Worm (Caenorhabditis elegans): Measurements from ENCODE around the gene C25G4.17.
A peak's percentile ranks its signal among the peaks of the same experiment; 100 is the strongest.

C25G4.17 gene

ce11 chrIV:12432340-12432739 is 9.5 kb upstream of the C25G4.17 start, which contains the start of gene clec-184:
Gene clec-184 (plus strand): TSS chrIV:12432640.
- TF ChIP-seq nhr-10 (tag; optimal IDR thresholded peaks at IDR 0.05) (no peak), ceh-16 (tag; optimal IDR thresholded peaks at IDR 0.05) (no peak), elt-3 (tag; optimal IDR thresholded peaks at IDR 0.05) (no peak)

DNA sequence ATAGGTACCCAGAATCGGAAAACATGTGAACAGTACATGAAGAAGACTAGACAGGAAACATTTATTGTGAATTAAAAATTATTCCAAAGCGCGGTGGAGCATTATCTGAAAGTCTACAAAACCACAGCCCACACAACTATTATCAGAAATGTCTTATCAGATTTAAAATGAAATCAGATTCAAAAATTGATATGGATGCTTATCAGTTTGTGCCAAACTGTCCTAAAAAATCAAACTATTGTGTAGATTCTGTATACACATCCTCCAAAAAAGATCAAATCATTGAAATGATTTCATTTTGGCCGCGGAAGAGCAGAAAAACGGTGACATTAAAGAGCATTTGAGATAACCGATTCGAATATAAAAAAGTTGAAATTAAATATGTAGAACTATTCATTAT is 6.4 kb upstream of the C25G4.17 start, which contains the start of gene irg-4:
TSS of gene irg-4 (plus strand) at position 392 of the 400 bp plus-strand sequence.
- no peak for TF ChIP-seq skn-1 (tag; optimal IDR thresholded peaks at IDR 0.05)
- no peak for TF ChIP-seq ceh-16 (tag; optimal IDR thresholded peaks at IDR 0.05)
- peak; percentile 36 for TF ChIP-seq crh-2 (tag; optimal IDR thresholded peaks at IDR 0.05)
- no peak for TF ChIP-seq mbf-1 (tag; optimal IDR thresholded peaks at IDR 0.05)
- TF ChIP-seq fos-1 (tag; optimal IDR thresholded peaks at IDR 0.05): peak; percentile 83

DNA sequence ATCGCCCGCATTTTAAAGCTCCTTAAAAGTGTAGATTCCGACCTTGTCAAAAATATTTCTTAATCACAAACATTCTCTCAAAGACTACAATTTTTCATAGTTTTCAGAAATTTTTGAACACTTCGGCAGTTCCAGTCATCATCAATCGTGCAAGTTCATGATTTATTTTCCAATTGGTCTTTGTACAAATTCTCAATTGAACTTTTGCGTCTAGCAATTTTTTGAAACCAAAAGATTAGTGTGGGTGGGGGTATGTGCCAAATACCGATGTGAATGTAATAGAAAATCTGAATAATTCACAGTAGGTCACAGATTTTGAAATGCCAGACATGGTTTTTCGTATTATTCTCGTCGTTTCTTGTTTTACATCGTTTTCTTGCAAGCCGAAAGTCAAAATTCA is 3.5 kb upstream of the C25G4.17 start, which contains the start of gene clec-185:
TSS of gene clec-185 (plus strand) at position 301 of the 400 bp plus-strand sequence.
- TF ChIP-seq C34F6.9 (tag; optimal IDR thresholded peaks at IDR 0.05): no peak
- no peak for TF ChIP-seq aly-2 (tag; optimal IDR thresholded peaks at IDR 0.05)
- no peak for TF ChIP-seq skn-1 (tag; optimal IDR thresholded peaks at IDR 0.05)
- TF ChIP-seq lin-39 (tag; optimal IDR thresholded peaks at IDR 0.05): no peak
- TF ChIP-seq nhr-23 (tag; optimal IDR thresholded peaks at IDR 0.05): no peak
- TF ChIP-seq ceh-16 (tag; optimal IDR thresholded peaks at IDR 0.05): no peak
- TF ChIP-seq mbf-1 (tag; optimal IDR thresholded peaks at IDR 0.05): no peak
- TF ChIP-seq unc-39 (tag; optimal IDR thresholded peaks at IDR 0.05): no peak
- no peak for TF ChIP-seq unc-62 (GFP tag; optimal IDR thresholded peaks at IDR 0.05)
- TF ChIP-seq Y55F3AM.14 (GFP tag; optimal IDR thresholded peaks at IDR 0.05): no peak
- TF ChIP-seq lin-11 (tag; optimal IDR thresholded peaks at IDR 0.05): no peak
- no peak for TF ChIP-seq nhr-25 (tag; optimal IDR thresholded peaks at IDR 0.05)
- no peak for TF ChIP-seq ztf-4 (tag; optimal IDR thresholded peaks at IDR 0.05)
- TF ChIP-seq crh-2 (tag; optimal IDR thresholded peaks at IDR 0.05): no peak
- TF ChIP-seq snpc-4 (tag; optimal IDR thresholded peaks at IDR 0.05): no peak
- no peak for TF ChIP-seq ZK546.5 (tag; optimal IDR thresholded peaks at IDR 0.05)
- TF ChIP-seq nhr-6 (tag; optimal IDR thresholded peaks at IDR 0.05): no peak

- no peak for TF ChIP-seq peb-1 (tag; optimal IDR thresholded peaks at IDR 0.05)
Observed at ce11 chrIV:12443936-12444335, 2.1 kb downstream of the C25G4.17 start, which contains the start of gene C25G4.2. Gene C25G4.2 (minus strand): TSS chrIV:12444035.

- no peak for TF ChIP-seq nhr-129 (tag; optimal IDR thresholded peaks at IDR 0.05)
- TF ChIP-seq crh-2 (tag; optimal IDR thresholded peaks at IDR 0.05): no peak
- TF ChIP-seq ama-1 (optimal IDR thresholded peaks at IDR 0.05): no peak
- no peak for TF ChIP-seq nhr-10 (tag; optimal IDR thresholded peaks at IDR 0.05)
- no peak for TF ChIP-seq lin-39 (tag; optimal IDR thresholded peaks at IDR 0.05)
- TF ChIP-seq nhr-77 (tag; optimal IDR thresholded peaks at IDR 0.05): no peak
- no peak for TF ChIP-seq lin-13 (GFP tag; optimal IDR thresholded peaks at IDR 0.05)
- no peak for TF ChIP-seq gmeb-1 (tag; optimal IDR thresholded peaks at IDR 0.05)
- no peak for TF ChIP-seq egl-27 (tag; optimal IDR thresholded peaks at IDR 0.05)
- no peak for TF ChIP-seq mdl-1 (tag; optimal IDR thresholded peaks at IDR 0.05)
- TF ChIP-seq mbf-1 (tag; optimal IDR thresholded peaks at IDR 0.05): no peak
- TF ChIP-seq sma-3 (GFP tag; optimal IDR thresholded peaks at IDR 0.05): no peak
- TF ChIP-seq nhr-25 (tag; optimal IDR thresholded peaks at IDR 0.05): no peak
- no peak for TF ChIP-seq nhr-11 (tag; optimal IDR thresholded peaks at IDR 0.05)
- TF ChIP-seq R02D3.7 (tag; optimal IDR thresholded peaks at IDR 0.05): no peak
- TF ChIP-seq zag-1 (tag; optimal IDR thresholded peaks at IDR 0.05): no peak
Observed at ce11 chrIV:12445463-12445934, 3.7 kb downstream of the C25G4.17 start, which contains the start of gene C25G4.3. Gene C25G4.3 (minus strand): TSS chrIV:12445884.

DNA sequence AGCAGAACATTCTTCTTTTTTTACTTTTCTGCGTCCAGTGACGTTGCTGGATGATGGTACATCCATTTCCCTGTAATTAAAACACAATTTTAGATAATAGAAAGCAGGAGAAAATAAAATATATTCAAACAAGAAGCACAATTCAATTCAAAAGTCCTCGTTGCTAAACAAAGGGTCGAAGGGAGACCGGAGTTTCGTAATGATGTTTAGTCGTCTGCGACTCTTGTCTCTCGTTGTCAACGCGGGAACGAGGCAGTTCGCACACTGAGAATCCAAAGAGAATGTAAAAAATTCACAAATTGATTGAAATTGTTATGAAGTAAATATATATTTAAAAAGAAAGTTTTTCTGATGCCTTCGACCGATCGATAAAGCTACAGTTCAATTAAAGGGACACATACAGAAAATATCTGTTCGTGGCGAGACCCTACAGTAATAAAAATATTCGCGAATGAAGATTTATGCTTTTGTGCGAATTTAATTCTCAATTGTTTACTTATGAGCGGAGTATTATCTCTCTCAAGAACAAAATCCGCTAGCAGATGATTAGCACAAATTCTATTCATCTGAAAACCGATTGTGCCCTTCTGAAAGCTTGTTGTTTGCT is 9.5 kb downstream of the C25G4.17 start, which contains the start of gene dpy-26:
TSS of gene dpy-26 (minus strand) at position 111 of the 607 bp plus-strand sequence.
- TF ChIP-seq lin-11 (tag; optimal IDR thresholded peaks at IDR 0.05) (no peak), lsy-2 (tag; optimal IDR thresholded peaks at IDR 0.05) (peak in 1 of 2 experiments; percentile 1), ztf-1 (GFP tag; conservative IDR thresholded peaks at IDR 0.05) (no peak), gmeb-1 (tag; optimal IDR thresholded peaks at IDR 0.05) (peak; percentile 39), blmp-1 (tag; optimal IDR thresholded peaks at IDR 0.05; ENCODE audit: insufficient read depth) (no peak), nhr-77 (tag; optimal IDR thresholded peaks at IDR 0.05) (no peak), Y55F3AM.14 (GFP tag; optimal IDR thresholded peaks at IDR 0.05) (no peak), nhr-129 (tag; optimal IDR thresholded peaks at IDR 0.05) (peak; percentile 86), zag-1 (tag; optimal IDR thresholded peaks at IDR 0.05) (no peak), crh-2 (tag; optimal IDR thresholded peaks at IDR 0.05) (peak; percentile 25)
